Worm (Caenorhabditis elegans): Measurements from ENCODE around the gene clec-22.

The clec-22 gene

DNA sequence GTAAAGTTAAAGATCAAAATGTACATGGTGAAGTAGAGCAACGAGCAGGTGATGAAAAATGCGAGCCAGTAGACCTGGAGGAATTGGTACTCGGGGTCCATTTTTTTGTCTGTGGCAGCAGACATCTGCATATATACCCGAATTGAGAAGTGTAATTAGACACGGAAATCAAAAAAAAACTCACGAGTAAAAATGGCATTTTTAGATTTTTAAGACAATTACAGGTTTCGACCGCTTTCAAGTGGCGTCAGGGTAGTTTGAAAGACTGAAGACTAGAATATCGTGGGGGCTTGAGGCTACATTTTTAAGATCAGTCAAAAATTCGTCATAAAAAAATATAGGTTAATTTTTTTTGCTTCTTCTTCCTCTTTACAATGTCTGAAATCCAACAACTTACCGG is 44.5 kb downstream of the clec-22 start, which contains the start of gene srd-68:
srd-68 (minus strand) TSS at position 101 of the 400 bp plus-strand sequence.
- TF ChIP-seq mab-5 (tag; optimal IDR thresholded peaks at IDR 0.05), result no peak
- no peak for TF ChIP-seq Y55F3AM.14 (GFP tag; optimal IDR thresholded peaks at IDR 0.05)
- no peak for TF ChIP-seq gmeb-1 (tag; optimal IDR thresholded peaks at IDR 0.05)
- TF ChIP-seq egl-27 (tag; optimal IDR thresholded peaks at IDR 0.05), result no peak
- TF ChIP-seq lin-39 (tag; optimal IDR thresholded peaks at IDR 0.05), result no peak

DNA sequence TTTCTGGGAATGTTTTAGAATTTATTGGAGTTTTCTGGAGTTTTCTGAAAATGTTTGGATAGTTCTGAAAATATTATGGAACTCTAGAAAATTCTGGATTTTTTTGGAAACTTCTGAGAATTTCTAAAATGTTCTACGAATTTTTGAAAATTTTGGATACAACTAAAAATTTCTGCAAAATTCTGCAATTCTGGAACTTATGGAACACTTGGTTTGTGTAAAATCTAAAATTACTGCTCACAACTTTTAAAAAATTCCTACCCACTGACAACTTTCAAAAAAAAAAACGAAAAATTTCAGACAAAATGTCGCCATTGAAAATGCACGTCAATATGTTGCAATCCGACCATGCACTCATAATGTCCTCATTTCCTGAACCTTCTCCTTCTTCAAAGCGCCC is 46.4 kb downstream of the clec-22 start, which contains the start of gene nhr-262:
nhr-262 (plus strand) TSS at position 301 of the 400 bp plus-strand sequence.
- TF ChIP-seq elt-1 (tag; optimal IDR thresholded peaks at IDR 0.05) (no peak), nhr-11 (tag; optimal IDR thresholded peaks at IDR 0.05) (no peak), nhr-23 (tag; optimal IDR thresholded peaks at IDR 0.05) (no peak), ztf-1 (GFP tag; conservative IDR thresholded peaks at IDR 0.05) (no peak), nhr-237 (tag; optimal IDR thresholded peaks at IDR 0.05) (no peak), alr-1 (tag; optimal IDR thresholded peaks at IDR 0.05) (no peak), aly-2 (tag; optimal IDR thresholded peaks at IDR 0.05) (no peak), egl-27 (tag; optimal IDR thresholded peaks at IDR 0.05) (no peak), gmeb-1 (tag; optimal IDR thresholded peaks at IDR 0.05) (no peak)
